Fruit fly (Drosophila melanogaster): ENCODE data around the gene CG1368.
A peak's percentile ranks its signal among the peaks of the same experiment; 100 is the strongest.

Gene CG1368

dm6 chrX:14218045-14218483 lies 43.5 kb downstream of the CG1368 start (continued):
- peak; percentile 95 for TF ChIP-seq CG8319 (GFP tag; optimal IDR thresholded peaks at IDR 0.05)
- TF ChIP-seq CG11294 (GFP tag; IDR thresholded peaks at IDR 0.05), result peak; percentile 87
- TF ChIP-seq OdsH (GFP tag; optimal IDR thresholded peaks at IDR 0.05), result peak; percentile 97
- peak; percentile 97 for TF ChIP-seq acj6 (GFP tag; optimal IDR thresholded peaks at IDR 0.05)
- peak; percentile 98 for TF ChIP-seq CG3032 (tag; optimal IDR thresholded peaks at IDR 0.05)
- TF ChIP-seq lz (GFP tag; optimal IDR thresholded peaks at IDR 0.05), result peak; percentile 97
- TF ChIP-seq CG32006 (GFP tag; optimal IDR thresholded peaks at IDR 0.05), result peak; percentile 95
- peak; percentile 98 for TF ChIP-seq CG15336 (GFP tag; IDR thresholded peaks at IDR 0.05)
- TF ChIP-seq dsx (GFP tag; optimal IDR thresholded peaks at IDR 0.05; ENCODE audit: poor library complexity, severe bottlenecking), result peak; percentile 97
- TF ChIP-seq Hr4 (GFP tag; optimal IDR thresholded peaks at IDR 0.05), result peak; percentile 94
- TF ChIP-seq Gug (GFP tag; IDR thresholded peaks at IDR 0.05), result peak; percentile 93
- peak; percentile 96 for TF ChIP-seq spab (GFP tag; optimal IDR thresholded peaks at IDR 0.05)
- TF ChIP-seq CG16779 (tag; optimal IDR thresholded peaks at IDR 0.05), result peak; percentile 90
- TF ChIP-seq CG8632 (GFP tag; optimal IDR thresholded peaks at IDR 0.05), result peak; percentile 98
- TF ChIP-seq CG6808 (GFP tag; optimal IDR thresholded peaks at IDR 0.05), result peak; percentile 97
- peak; percentile 98 for TF ChIP-seq topi (GFP tag; optimal IDR thresholded peaks at IDR 0.05)
- peak; percentile 94 for TF ChIP-seq Sox15 (GFP tag; optimal IDR thresholded peaks at IDR 0.05)
- TF ChIP-seq Lpt (GFP tag; optimal IDR thresholded peaks at IDR 0.05), result peak; percentile 96
- TF ChIP-seq svp (GFP tag), result peak; percentile 96
- peak; percentile 97 to 98 for TF ChIP-seq ss (GFP tag; optimal IDR thresholded peaks at IDR 0.05)
- peak; percentile 98 for TF ChIP-seq CG8119 (GFP tag; IDR thresholded peaks at IDR 0.05)
- peak; percentile 95 for TF ChIP-seq Sox14 (GFP tag; optimal IDR thresholded peaks at IDR 0.05)
- peak; percentile 98 for TF ChIP-seq Eip75B (GFP tag; optimal IDR thresholded peaks at IDR 0.05)
- peak; percentile 97 for TF ChIP-seq CG10631 (GFP tag; optimal IDR thresholded peaks at IDR 0.05)
- peak; percentile 87 for TF ChIP-seq Eip93F (GFP tag; optimal IDR thresholded peaks at IDR 0.05)
- TF ChIP-seq CG31627 (GFP tag; optimal IDR thresholded peaks at IDR 0.05), result peak; percentile 95
- TF ChIP-seq fd85E (GFP tag; optimal IDR thresholded peaks at IDR 0.05), result peak; percentile 91
- TF ChIP-seq Ets21C (GFP tag; optimal IDR thresholded peaks at IDR 0.05), result peak; percentile 92
- TF ChIP-seq fkh (GFP tag; optimal IDR thresholded peaks at IDR 0.05), result peak; percentile 44
- TF ChIP-seq cyc (GFP tag; optimal IDR thresholded peaks at IDR 0.05), result peak; percentile 97
- peak; percentile 84 for TF ChIP-seq dac (GFP tag; optimal IDR thresholded peaks at IDR 0.05)
- peak; percentile 96 for TF ChIP-seq CG7368 (GFP tag; optimal IDR thresholded peaks at IDR 0.05)
- peak; percentile 99 for TF ChIP-seq Eip78C (GFP tag)

- no peak for TF ChIP-seq achi (GFP tag; optimal IDR thresholded peaks at IDR 0.05)
- peak; percentile 49 for TF ChIP-seq Eip78C (GFP tag)
- TF ChIP-seq pdm3 (GFP tag; optimal IDR thresholded peaks at IDR 0.05), result no peak
Observed at dm6 chrX:14221182-14221581, 46.6 kb downstream of the CG1368 start.

dm6 chrX:14221995-14222394 lies 47.4 kb downstream of the CG1368 start:
- TF ChIP-seq CG11294 (GFP tag; IDR thresholded peaks at IDR 0.05), result no peak
- TF ChIP-seq svp (GFP tag), result no peak
- TF ChIP-seq fd85E (GFP tag; optimal IDR thresholded peaks at IDR 0.05), result no peak
- TF ChIP-seq CG32006 (GFP tag; optimal IDR thresholded peaks at IDR 0.05), result no peak
- no peak for TF ChIP-seq CG11762 (GFP tag; optimal IDR thresholded peaks at IDR 0.05; ENCODE audit: insufficient read depth)
- no peak for TF ChIP-seq CG6276 (GFP tag; optimal IDR thresholded peaks at IDR 0.05)
- TF ChIP-seq lz (GFP tag; optimal IDR thresholded peaks at IDR 0.05), result no peak
- TF ChIP-seq Sox102F (GFP tag; optimal IDR thresholded peaks at IDR 0.05), result no peak
- no peak for TF ChIP-seq CG11902 (GFP tag; optimal IDR thresholded peaks at IDR 0.05)
- no peak for TF ChIP-seq Eip93F (GFP tag; optimal IDR thresholded peaks at IDR 0.05)
- no peak for TF ChIP-seq CG6163 (GFP tag; IDR thresholded peaks at IDR 0.05)
- no peak for TF ChIP-seq acj6 (GFP tag; optimal IDR thresholded peaks at IDR 0.05)
- no peak for TF ChIP-seq Blimp-1 (GFP tag; optimal IDR thresholded peaks at IDR 0.05)
- TF ChIP-seq Met (GFP tag; optimal IDR thresholded peaks at IDR 0.05), result no peak
- TF ChIP-seq CG31627 (GFP tag; optimal IDR thresholded peaks at IDR 0.05), result no peak
- no peak for TF ChIP-seq OdsH (GFP tag; optimal IDR thresholded peaks at IDR 0.05)
